Fruit fly (Drosophila melanogaster) S2 (cell line): Measurements from ENCODE around the gene P5CDh2.

ENCODE experiments used
- CG8478 ChIP-seq: fragments of >200 bp; optimal IDR thresholded peaks from 2 replicates; lab custom pipeline; 2018
- CTCF ChIP-seq, 2 experiments: fragments of >200 bp; optimal IDR thresholded peaks; 2 replicates each; lab custom pipeline; 2018

- TF ChIP-seq CG8478 (lab: Kevin White, UChicago) (no peak), CTCF (optimal IDR thresholded peaks at IDR 0.05; lab: Kevin White, UChicago) (no peak)
Measured at dm6 chr3R:21847438-21847837, 30.3 kb upstream of the P5CDh2 start.
